Fruit fly (Drosophila melanogaster) whole organism, embryonic: Measurements from ENCODE around the gene CG9286.

Experiments used
- Ada2b ChIP-seq: fragments of 200-800 bp; sonication (Bioruptor generic); IDR thresholded peaks from 2 replicates; pipeline ENCODE4 v1.3.6; 2022; ENCODE audit warnings: missing biosample characterization, missing genetic modification characterization
- BtbVII ChIP-seq: fragments of 200-800 bp; sonication (Bioruptor generic); optimal IDR thresholded peaks from 3 replicates; lab custom pipeline; 2017; ENCODE audit warnings: missing biosample characterization, mild to moderate bottlenecking, missing genetic modification characterization
- CG10431 ChIP-seq: fragments of 200-800 bp; sonication (Bioruptor generic); optimal IDR thresholded peaks from 3 replicates; lab custom pipeline; 2018; ENCODE audit warnings: missing biosample characterization, mild to moderate bottlenecking, missing genetic modification characterization
- CG11085 ChIP-seq: fragments of 200-800 bp; sonication (Bioruptor generic); IDR thresholded peaks from 2 replicates; pipeline ENCODE4 v1.3.6; 2022; ENCODE audit warnings: missing biosample characterization, missing genetic modification characterization
- CG11093 ChIP-seq: fragments of 200-800 bp; sonication (Bioruptor generic); IDR thresholded peaks from 3 replicates; pipeline ENCODE4 v1.3.6; 2022; ENCODE audit warnings: missing biosample characterization, missing genetic modification characterization
- CG11560 ChIP-seq: fragments of 200-800 bp; sonication (Bioruptor generic); IDR thresholded peaks from 3 replicates; pipeline ENCODE4 v1.3.6; 2022; ENCODE audit warnings: missing biosample characterization, missing genetic modification characterization
- CG13287 ChIP-seq: fragments of 200-800 bp; sonication (Bioruptor generic); IDR thresholded peaks from 2 replicates; pipeline ENCODE4 v1.3.6; 2022; ENCODE audit warnings: missing biosample characterization, missing genetic modification characterization; ENCODE audit not compliant: partially characterized antibody
- CG15514 ChIP-seq: fragments of 200-800 bp; sonication (Bioruptor generic); optimal IDR thresholded peaks from 3 replicates; lab custom pipeline; 2017; ENCODE audit warnings: missing biosample characterization, missing genetic modification characterization, mild to moderate bottlenecking, moderate library complexity, missing genetic modification reagents
- CG1602 ChIP-seq: fragments of 200-800 bp; sonication (Bioruptor generic); optimal IDR thresholded peaks from 3 replicates; lab custom pipeline; 2016; ENCODE audit warnings: missing biosample characterization, missing genetic modification characterization
- CG16779 ChIP-seq: fragments of 200-800 bp; sonication (Bioruptor generic); IDR thresholded peaks from 2 replicates; pipeline ENCODE4 v1.3.6; 2022; ENCODE audit warnings: missing biosample characterization, missing genetic modification characterization
- CG17385 ChIP-seq: fragments of 200-800 bp; sonication (Bioruptor generic); optimal IDR thresholded peaks from 3 replicates; lab custom pipeline; 2018; ENCODE audit warnings: missing biosample characterization, mild to moderate bottlenecking, missing genetic modification characterization
- CG1792 ChIP-seq: fragments of 200-800 bp; sonication (Bioruptor generic); optimal IDR thresholded peaks from 2 replicates; lab custom pipeline; 2016; ENCODE audit warnings: missing biosample characterization, missing genetic modification characterization
- CG2116 ChIP-seq: fragments of 200-800 bp; sonication (Bioruptor generic); optimal IDR thresholded peaks from 3 replicates; lab custom pipeline; 2018; ENCODE audit warnings: missing biosample characterization, mild to moderate bottlenecking, missing genetic modification characterization
- CG3163 ChIP-seq: fragments of 200-800 bp; sonication (Bioruptor generic); optimal IDR thresholded peaks from 3 replicates; lab custom pipeline; 2016; ENCODE audit warnings: missing biosample characterization, missing genetic modification characterization
- CG4707 ChIP-seq: fragments of 200-800 bp; sonication (Bioruptor generic); optimal IDR thresholded peaks from 2 replicates; lab custom pipeline; 2018; ENCODE audit warnings: missing biosample characterization, mild to moderate bottlenecking, missing genetic modification characterization, moderate library complexity
- CG5953 ChIP-seq: fragments of 200-800 bp; sonication (Bioruptor generic); IDR thresholded peaks from 2 replicates; pipeline ENCODE4 v1.3.6; 2022; ENCODE audit warnings: missing biosample characterization, missing genetic modification characterization
- CG6272 ChIP-seq: fragments of 200-800 bp; sonication (Bioruptor generic); IDR thresholded peaks from 2 replicates; pipeline ENCODE4 v1.3.6; 2022; ENCODE audit warnings: missing biosample characterization, missing genetic modification characterization
- CG9609 ChIP-seq: fragments of 200-800 bp; sonication (Bioruptor generic); optimal IDR thresholded peaks from 3 replicates; lab custom pipeline; 2016; ENCODE audit warnings: missing biosample characterization, missing genetic modification characterization
- Camta ChIP-seq: fragments of 200-800 bp; sonication (Bioruptor generic); optimal IDR thresholded peaks from 2 replicates; lab custom pipeline; 2016; ENCODE audit warnings: missing biosample characterization, missing genetic modification characterization
- D ChIP-seq, 2 experiments: fragments of 200-800 bp in 1 of 2; fragments of >200 bp in 1 of 2; sonication (Bioruptor generic) in 1 of 2; optimal IDR thresholded peaks; 2 replicates in 1 of 2; 3 replicates in 1 of 2; lab custom pipeline; 2017; ENCODE audit warnings: mild to moderate bottlenecking in 1 of 2, missing biosample characterization in 1 of 2, missing genetic modification characterization in 1 of 2, missing genetic modification reagents in 1 of 2
- D19B ChIP-seq: fragments of 200-800 bp; sonication (Bioruptor generic); optimal IDR thresholded peaks from 2 replicates; lab custom pipeline; 2017; ENCODE audit warnings: missing biosample characterization, mild to moderate bottlenecking, missing genetic modification characterization
- Dbx ChIP-seq: fragments of 200-800 bp; sonication (Bioruptor generic); IDR thresholded peaks from 3 replicates; pipeline ENCODE4 v1.3.6; 2022; ENCODE audit warnings: missing biosample characterization, missing genetic modification characterization
- Deaf1 ChIP-seq: fragments of 200-800 bp; optimal IDR thresholded peaks from 3 replicates; lab custom pipeline; 2019; ENCODE audit warnings: missing biosample characterization, mild to moderate bottlenecking, missing genetic modification characterization, moderate library complexity
- Dek ChIP-seq: fragments of 200-800 bp; sonication (Bioruptor generic); optimal IDR thresholded peaks from 3 replicates; lab custom pipeline; 2019; ENCODE audit warnings: missing biosample characterization, mild to moderate bottlenecking, missing genetic modification characterization, moderate library complexity
- Eip74EF ChIP-seq, 2 experiments: fragments of 200-800 bp in 1 of 2; fragments of >200 bp in 1 of 2; sonication (Bioruptor generic) in 1 of 2; optimal IDR thresholded peaks; 2 replicates each; lab custom pipeline; 2017 to 2019; ENCODE audit warnings: missing biosample characterization in 2 of 2, missing genetic modification characterization in 2 of 2, mild to moderate bottlenecking in 1 of 2, moderate library complexity in 1 of 2
- H2.0 ChIP-seq: fragments of 200-800 bp; sonication (Bioruptor generic); IDR thresholded peaks from 2 replicates; pipeline ENCODE4 v1.3.6; 2022; ENCODE audit warnings: missing biosample characterization, missing genetic modification characterization
- HLH54F ChIP-seq: fragments of 200-800 bp; sonication (Bioruptor generic); optimal IDR thresholded peaks from 3 replicates; lab custom pipeline; 2016; ENCODE audit warnings: missing biosample characterization, missing genetic modification characterization
- Jarid2 ChIP-seq: fragments of 200-800 bp; sonication (Bioruptor generic); optimal IDR thresholded peaks from 3 replicates; lab custom pipeline; 2017; ENCODE audit warnings: mild to moderate bottlenecking, missing biosample characterization, missing genetic modification reagents, missing genetic modification characterization
- MBD-R2 ChIP-seq: fragments of 200-800 bp; sonication (Bioruptor generic); IDR thresholded peaks from 2 replicates; pipeline ENCODE4 v1.3.6; 2022; ENCODE audit warnings: missing biosample characterization, missing genetic modification characterization
- Med ChIP-seq: fragments of 200-800 bp; sonication (Bioruptor generic); peaks from one replicate; lab custom pipeline; 2016; ENCODE audit warnings: missing biosample characterization, missing genetic modification characterization, mild to moderate bottlenecking, inconsistent platforms, moderate library complexity
- Neu2 ChIP-seq: fragments of 200-800 bp; sonication (Bioruptor generic); optimal IDR thresholded peaks from 3 replicates; lab custom pipeline; 2016; ENCODE audit warnings: missing biosample characterization, missing genetic modification characterization, borderline replicate concordance
- Side ChIP-seq: fragments of 200-800 bp; sonication (Bioruptor generic); optimal IDR thresholded peaks from 2 replicates; lab custom pipeline; 2016; ENCODE audit warnings: missing biosample characterization, missing genetic modification characterization
- Sin3A ChIP-seq: fragments of >200 bp; optimal IDR thresholded peaks from 2 replicates; lab custom pipeline; 2018
- Six4 ChIP-seq: fragments of 200-800 bp; sonication (Bioruptor generic); optimal IDR thresholded peaks from 2 replicates; lab custom pipeline; 2016; ENCODE audit warnings: missing biosample characterization, missing genetic modification characterization
- Sry-β ChIP-seq: fragments of 200-800 bp; sonication (Bioruptor generic); optimal IDR thresholded peaks from 2 replicates; lab custom pipeline; 2018; ENCODE audit warnings: missing biosample characterization, mild to moderate bottlenecking, missing genetic modification characterization, moderate library complexity
- Trl ChIP-seq, 3 experiments: fragments of >200 bp in 2 of 3; fragments of 200-800 bp in 1 of 3; sonication (Bioruptor generic) in 1 of 3; optimal IDR thresholded peaks; 2 replicates in 1 of 3; 3 replicates in 2 of 3; lab custom pipeline; 2016 to 2017; ENCODE audit warnings: missing biosample characterization in 1 of 3, missing genetic modification characterization in 1 of 3
- ac ChIP-seq: fragments of 200-800 bp; sonication (Bioruptor generic); optimal IDR thresholded peaks from 3 replicates; lab custom pipeline; 2017; ENCODE audit warnings: missing biosample characterization, mild to moderate bottlenecking, missing genetic modification characterization
- ato ChIP-seq: fragments of 200-800 bp; sonication (Bioruptor generic); IDR thresholded peaks from 2 replicates; pipeline ENCODE4 v1.3.6; 2022; ENCODE audit warnings: missing biosample characterization, missing genetic modification characterization; ENCODE audit not compliant: partially characterized antibody
- croc ChIP-seq: fragments of 200-800 bp; sonication (Bioruptor generic); conservative IDR thresholded peaks from 3 replicates; pipeline ENCODE4 v1.3.6; 2022; ENCODE audit warnings: missing biosample characterization, missing genetic modification characterization
- crol ChIP-seq: fragments of 200-800 bp; sonication (Bioruptor generic); IDR thresholded peaks from 2 replicates; pipeline ENCODE4 v1.3.6; 2022; ENCODE audit warnings: missing biosample characterization, missing genetic modification characterization
- dan ChIP-seq: fragments of 200-800 bp; sonication (Bioruptor generic); IDR thresholded peaks from 2 replicates; pipeline ENCODE4 v1.3.6; 2022; ENCODE audit warnings: missing biosample characterization, missing genetic modification characterization
- dysf ChIP-seq: fragments of 200-800 bp; sonication (Bioruptor generic); IDR thresholded peaks from 3 replicates; pipeline ENCODE4 v1.3.6; 2022; ENCODE audit warnings: missing biosample characterization, missing genetic modification characterization
- en ChIP-seq: fragments of 200-800 bp; sonication (Bioruptor generic); optimal IDR thresholded peaks from 2 replicates; lab custom pipeline; 2016; ENCODE audit warnings: missing biosample characterization, missing genetic modification characterization
- insv ChIP-seq, 2 experiments: fragments of 200-800 bp; sonication (Bioruptor generic); optimal IDR thresholded peaks; 3 replicates each; lab custom pipeline; 2016 to 2018; ENCODE audit warnings: missing biosample characterization in 2 of 2, missing genetic modification characterization in 2 of 2
- jumu ChIP-seq: fragments of 200-800 bp; sonication (Bioruptor generic); optimal IDR thresholded peaks from 3 replicates; lab custom pipeline; 2016; ENCODE audit warnings: missing biosample characterization, missing genetic modification characterization
- kni ChIP-seq: fragments of 200-800 bp; sonication (Bioruptor generic); optimal IDR thresholded peaks from 3 replicates; lab custom pipeline; 2017; ENCODE audit warnings: mild to moderate bottlenecking, missing biosample characterization, missing genetic modification reagents, missing genetic modification characterization
- sna ChIP-seq: fragments of 200-800 bp; sonication (Bioruptor generic); IDR thresholded peaks from 2 replicates; pipeline ENCODE4 v1.3.6; 2022; ENCODE audit warnings: missing biosample characterization, missing genetic modification characterization; ENCODE audit not compliant: partially characterized antibody
- sob ChIP-seq: fragments of 200-800 bp; sonication (Bioruptor generic); IDR thresholded peaks from 2 replicates; pipeline ENCODE4 v1.3.6; 2022; ENCODE audit warnings: missing biosample characterization, missing genetic modification characterization
- z ChIP-seq: fragments of 200-800 bp; sonication (Bioruptor generic); IDR thresholded peaks from 3 replicates; pipeline ENCODE4 v1.3.6; 2022; ENCODE audit warnings: missing biosample characterization, missing genetic modification characterization
- zfh1 ChIP-seq: fragments of 200-800 bp; sonication (Bioruptor generic); IDR thresholded peaks from 3 replicates; pipeline ENCODE4 v1.3.6; 2022; ENCODE audit warnings: missing biosample characterization, missing genetic modification characterization

CG9286 gene

DNA sequence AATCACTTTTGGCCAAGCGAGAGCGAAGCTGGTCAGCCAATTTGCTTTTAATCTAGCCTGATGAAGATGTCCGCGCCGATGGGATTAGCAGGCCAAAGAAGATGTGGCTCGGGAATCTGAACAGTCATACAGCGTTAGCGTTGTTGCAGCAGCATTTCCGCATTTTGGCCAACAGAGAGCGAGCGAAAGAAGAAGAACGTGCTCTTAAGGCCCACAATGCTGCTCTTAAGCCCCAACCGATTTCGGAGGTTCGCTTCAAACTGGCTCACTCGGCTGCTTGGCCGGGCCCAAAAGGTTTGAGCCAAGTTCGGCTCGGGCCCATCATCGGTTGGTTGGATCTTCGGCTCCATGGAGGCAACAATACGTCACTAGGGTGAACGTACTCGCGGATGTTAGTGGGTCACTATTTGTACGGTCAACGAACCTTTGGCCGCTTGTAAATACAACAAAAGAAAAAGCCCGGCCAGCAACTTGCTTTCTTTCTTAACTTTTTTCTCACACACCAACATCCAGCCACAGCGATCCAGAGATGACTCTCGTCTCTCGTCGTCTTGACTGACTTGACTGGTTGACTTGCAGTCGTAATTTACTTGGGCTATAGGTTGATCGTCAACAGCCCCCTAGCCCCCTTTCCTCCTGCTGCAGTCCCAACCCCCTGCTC is 9.0 kb downstream of the CG9286 start (continued):
- TF ChIP-seq insv (GFP tag; optimal IDR thresholded peaks at IDR 0.05; lab: Kevin White, UChicago) (no peak), ac (GFP tag; lab: Kevin White, UChicago) (no peak), zfh1 (GFP tag; lab: Robert Waterston, UW) (no peak), CG15514 (GFP tag; lab: Kevin White, UChicago) (no peak), sna (GFP tag; lab: Robert Waterston, UW) (no peak), dan (GFP tag; lab: Robert Waterston, UW) (no peak), CG1602 (GFP tag; lab: Kevin White, UChicago) (no peak), Camta (GFP tag; lab: Kevin White, UChicago) (no peak), ato (no peak), CG6272 (GFP tag; lab: Robert Waterston, UW) (no peak), Eip74EF (GFP tag; optimal IDR thresholded peaks at IDR 0.05; lab: Kevin White, UChicago) (peak in 1 of 2 experiments; percentile 69), Six4 (GFP tag; lab: Kevin White, UChicago) (no peak), HLH54F (GFP tag; lab: Kevin White, UChicago) (no peak), CG9609 (no peak), sob (GFP tag; lab: Robert Waterston, UW) (no peak), Ada2b (GFP tag; lab: Robert Waterston, UW) (no peak), CG10431 (no peak), kni (peak; percentile 39), CG13287 (GFP tag; lab: Robert Waterston, UW) (no peak), D (optimal IDR thresholded peaks at IDR 0.05; lab: Kevin White, UChicago) (no peak), D (GFP tag; optimal IDR thresholded peaks at IDR 0.05; lab: Kevin White, UChicago) (no peak), CG5953 (GFP tag; lab: Robert Waterston, UW) (no peak), CG3163 (GFP tag; lab: Kevin White, UChicago) (peak; percentile 90), jumu (GFP tag; lab: Kevin White, UChicago) (no peak), CG11085 (GFP tag; lab: Robert Waterston, UW) (no peak), en (no peak), CG1792 (GFP tag; lab: Kevin White, UChicago) (no peak), Side (GFP tag; lab: Kevin White, UChicago) (no peak), Sin3A (lab: Kevin White, UChicago) (no peak), CG11560 (no peak), crol (GFP tag; lab: Robert Waterston, UW) (peak; percentile 72; the same call in 1 of the 2 replicates), Trl (optimal IDR thresholded peaks at IDR 0.05; lab: Kevin White, UChicago) (peak; percentile 32 to 45), Trl (GFP tag; optimal IDR thresholded peaks at IDR 0.05; lab: Kevin White, UChicago) (no peak), dysf (GFP tag; lab: Robert Waterston, UW) (no peak), D19B (GFP tag; lab: Kevin White, UChicago) (no peak), z (GFP tag; lab: Robert Waterston, UW) (peak; percentile 59; the same call in 1 of the 3 replicates), Dbx (GFP tag; lab: Robert Waterston, UW) (no peak), croc (GFP tag; lab: Robert Waterston, UW) (no peak), H2.0 (no peak), CG2116 (GFP tag; lab: Kevin White, UChicago) (no peak), Sry-β (no peak), Neu2 (no peak), CG17385 (GFP tag; lab: Kevin White, UChicago) (peak; percentile 36), Dek (tag; lab: Kevin White, UChicago) (no peak), CG16779 (no peak), Deaf1 (tag; lab: Kevin White, UChicago) (peak; percentile 72), CG11093 (no peak), BtbVII (GFP tag; lab: Kevin White, UChicago) (no peak), Jarid2 (no peak), MBD-R2 (no peak), Med (GFP tag; lab: Kevin White, UChicago) (peak; percentile 63), CG4707 (no peak)
